Worm (Caenorhabditis elegans): ENCODE results near the gene M01B2.8.
"Not testable (repeated sequence)": the region's sequence is repeated elsewhere in the genome, so short reads cannot be mapped to it uniquely, and the experiment has no call there.

M01B2.8 gene

DNA sequence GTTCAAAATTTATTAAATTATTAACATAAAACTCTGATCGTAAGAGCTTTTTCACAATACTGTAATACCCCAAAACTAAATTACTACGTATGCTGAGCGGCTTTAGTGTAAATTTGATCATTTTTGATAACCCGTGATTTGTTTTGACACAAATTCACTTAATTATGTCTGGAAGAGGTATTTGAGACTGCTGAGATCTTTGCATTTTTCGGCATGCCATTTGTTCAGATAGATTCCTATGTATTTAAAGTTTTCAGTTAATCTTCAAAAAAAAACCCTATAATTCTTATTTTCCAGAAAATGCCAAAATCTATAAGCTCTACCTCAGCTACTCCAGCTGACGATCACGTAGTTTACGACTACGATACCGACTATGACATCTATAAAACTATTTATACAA lies 29.8 kb upstream of the M01B2.8 start, which contains the start of gene srw-15:
Gene srw-15 (plus strand): TSS at position 301 of the 400 bp plus-strand sequence.
- TF ChIP-seq F13C5.2 (tag; optimal IDR thresholded peaks at IDR 0.05) (no peak), ceh-13 (GFP tag; optimal IDR thresholded peaks at IDR 0.05) (no peak), tra-4 (tag; optimal IDR thresholded peaks at IDR 0.05) (no peak), ceh-36 (tag; optimal IDR thresholded peaks at IDR 0.05) (no peak), ets-7 (tag; optimal IDR thresholded peaks at IDR 0.05) (no peak), pes-1 (GFP tag; IDR thresholded peaks at IDR 0.05) (no peak), hmg-4 (GFP tag; optimal IDR thresholded peaks at IDR 0.05) (no peak), aly-1 (tag; optimal IDR thresholded peaks at IDR 0.05) (no peak), tbx-37 (GFP tag; conservative IDR thresholded peaks at IDR 0.05) (no peak), tbx-11 (GFP tag; IDR thresholded peaks at IDR 0.05) (no peak), hmbx-1 (tag; optimal IDR thresholded peaks at IDR 0.05) (no peak), hnd-1 (tag; optimal IDR thresholded peaks at IDR 0.05) (no peak), flt-1 (GFP tag; IDR thresholded peaks at IDR 0.05) (no peak), sea-1 (GFP tag; conservative IDR thresholded peaks at IDR 0.05) (no peak), B0310.2 (tag; optimal IDR thresholded peaks at IDR 0.05) (no peak)

DNA sequence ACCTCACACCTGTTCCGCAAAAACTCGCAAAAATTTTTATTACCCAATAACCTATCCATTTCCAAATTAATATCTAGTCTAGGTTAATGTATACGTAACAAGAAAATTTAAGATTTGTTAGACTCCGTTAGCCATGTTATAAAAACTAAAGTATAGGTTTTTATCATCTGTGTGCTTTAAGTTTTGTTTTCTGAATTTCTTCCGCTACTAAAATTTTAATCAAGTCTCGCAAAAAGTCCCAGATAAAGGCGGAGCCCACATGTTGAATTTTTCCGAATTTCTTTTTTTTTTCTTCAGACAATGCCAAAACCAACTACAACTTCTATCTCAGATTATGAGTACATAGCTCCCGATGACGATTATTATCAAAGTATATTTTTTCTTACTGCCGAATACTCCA lies 27.8 kb upstream of the M01B2.8 start, which contains the start of gene srw-13:
Gene srw-13 (plus strand): TSS at position 301 of the 400 bp plus-strand sequence.
- no peak for TF ChIP-seq hmbx-1 (tag; optimal IDR thresholded peaks at IDR 0.05)
- TF ChIP-seq tbx-11 (GFP tag; IDR thresholded peaks at IDR 0.05): no peak
- TF ChIP-seq ceh-36 (tag; optimal IDR thresholded peaks at IDR 0.05): no peak
- TF ChIP-seq pes-1 (GFP tag; IDR thresholded peaks at IDR 0.05): no peak
- TF ChIP-seq hmg-4 (GFP tag; optimal IDR thresholded peaks at IDR 0.05): no peak
- TF ChIP-seq hnd-1 (tag; optimal IDR thresholded peaks at IDR 0.05): no peak
- TF ChIP-seq F13C5.2 (tag; optimal IDR thresholded peaks at IDR 0.05): no peak
- no peak for TF ChIP-seq flt-1 (GFP tag; IDR thresholded peaks at IDR 0.05)
- TF ChIP-seq scrt-1 (GFP tag; IDR thresholded peaks at IDR 0.05): no peak
- no peak for TF ChIP-seq tra-4 (tag; optimal IDR thresholded peaks at IDR 0.05)
- TF ChIP-seq sea-1 (GFP tag; conservative IDR thresholded peaks at IDR 0.05): no peak
- TF ChIP-seq ets-7 (tag; optimal IDR thresholded peaks at IDR 0.05): no peak
- no peak for TF ChIP-seq B0310.2 (tag; optimal IDR thresholded peaks at IDR 0.05)

DNA sequence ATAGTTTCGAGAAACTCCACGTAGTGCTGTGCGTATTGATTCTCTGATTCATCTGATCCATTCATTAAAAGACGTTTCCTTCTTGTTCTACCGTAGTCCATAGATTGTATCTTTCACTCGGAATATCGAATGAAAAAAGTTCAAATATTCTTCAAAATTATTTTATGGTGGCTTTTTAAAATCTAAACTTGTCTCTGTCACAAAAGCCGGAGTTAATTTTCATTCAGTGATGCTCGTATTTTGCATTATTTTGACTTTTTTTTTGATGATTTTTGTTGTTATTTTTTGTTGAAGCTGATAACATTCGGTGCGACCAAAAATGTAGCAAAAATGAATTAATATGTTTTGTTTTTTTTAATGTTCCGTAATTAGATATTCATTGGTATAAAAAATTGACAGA lies 24.3 kb upstream of the M01B2.8 start, which contains the start of gene nhr-164:
Gene nhr-164 (minus strand): TSS at position 101 of the 400 bp plus-strand sequence.
- TF ChIP-seq B0310.2 (tag; optimal IDR thresholded peaks at IDR 0.05) (no peak), scrt-1 (GFP tag; IDR thresholded peaks at IDR 0.05) (no peak), hnd-1 (tag; optimal IDR thresholded peaks at IDR 0.05) (no peak), hmbx-1 (tag; optimal IDR thresholded peaks at IDR 0.05) (no peak), F13C5.2 (tag; optimal IDR thresholded peaks at IDR 0.05) (no peak), tbx-11 (GFP tag; IDR thresholded peaks at IDR 0.05) (no peak), ets-7 (tag; optimal IDR thresholded peaks at IDR 0.05) (no peak), ama-1 (optimal IDR thresholded peaks at IDR 0.05) (no peak), pes-1 (GFP tag; IDR thresholded peaks at IDR 0.05) (no peak), sea-1 (GFP tag; conservative IDR thresholded peaks at IDR 0.05) (no peak), ceh-36 (tag; optimal IDR thresholded peaks at IDR 0.05) (no peak)

DNA sequence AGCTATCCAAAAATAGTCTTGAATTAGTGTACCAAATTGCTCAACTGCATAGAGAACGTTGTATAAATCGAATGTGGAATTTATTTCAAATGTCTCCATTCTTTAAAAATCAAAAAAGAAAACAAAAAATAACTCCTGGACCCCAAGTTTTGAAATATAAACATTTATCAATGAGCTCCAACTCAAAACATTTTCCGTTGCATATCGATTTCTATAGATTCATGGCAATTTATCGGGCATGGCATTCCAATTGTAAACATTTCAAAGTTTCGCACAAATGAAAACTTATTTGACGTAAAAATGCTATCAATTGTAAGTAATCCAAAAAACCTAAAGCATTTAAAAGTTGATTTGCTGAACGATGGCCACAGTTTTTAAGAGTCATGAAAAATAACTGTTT lies 21.5 kb upstream of the M01B2.8 start, which contains the start of gene srw-12:
Gene srw-12 (minus strand): TSS at position 101 of the 400 bp plus-strand sequence.
- no peak for TF ChIP-seq ceh-13 (GFP tag; optimal IDR thresholded peaks at IDR 0.05)
- TF ChIP-seq tbx-37 (GFP tag; conservative IDR thresholded peaks at IDR 0.05): no peak
- no peak for TF ChIP-seq ceh-36 (tag; optimal IDR thresholded peaks at IDR 0.05)
- TF ChIP-seq sea-1 (GFP tag; conservative IDR thresholded peaks at IDR 0.05): no peak
- no peak for TF ChIP-seq hmbx-1 (tag; optimal IDR thresholded peaks at IDR 0.05)

DNA sequence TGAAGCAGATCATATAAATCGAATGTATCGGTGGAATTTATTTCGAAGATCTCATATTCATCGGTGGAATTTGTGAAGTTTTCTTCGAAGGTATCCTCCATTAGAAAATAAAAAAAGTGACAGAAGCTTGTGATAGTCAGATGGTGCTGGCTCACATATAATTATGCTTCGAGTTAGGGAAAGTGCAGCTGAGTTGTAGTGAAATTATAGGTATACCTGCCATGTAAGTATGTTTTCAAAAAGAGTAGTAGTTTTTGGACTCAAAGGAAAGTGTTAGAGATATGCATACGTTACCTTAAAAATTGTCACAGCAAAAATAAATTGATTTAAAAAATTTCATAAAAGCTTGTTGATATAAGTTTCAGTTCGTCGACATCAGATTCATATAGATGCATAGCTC lies 19.8 kb upstream of the M01B2.8 start, which contains the start of gene srw-11:
Gene srw-11 (minus strand): TSS at position 101 of the 400 bp plus-strand sequence.
- TF ChIP-seq ceh-13 (GFP tag; optimal IDR thresholded peaks at IDR 0.05): no peak
- TF ChIP-seq pes-1 (GFP tag; IDR thresholded peaks at IDR 0.05): no peak
- no peak for TF ChIP-seq hmg-4 (GFP tag; optimal IDR thresholded peaks at IDR 0.05)
- TF ChIP-seq ceh-36 (tag; optimal IDR thresholded peaks at IDR 0.05): no peak
- TF ChIP-seq hmbx-1 (tag; optimal IDR thresholded peaks at IDR 0.05): no peak

DNA sequence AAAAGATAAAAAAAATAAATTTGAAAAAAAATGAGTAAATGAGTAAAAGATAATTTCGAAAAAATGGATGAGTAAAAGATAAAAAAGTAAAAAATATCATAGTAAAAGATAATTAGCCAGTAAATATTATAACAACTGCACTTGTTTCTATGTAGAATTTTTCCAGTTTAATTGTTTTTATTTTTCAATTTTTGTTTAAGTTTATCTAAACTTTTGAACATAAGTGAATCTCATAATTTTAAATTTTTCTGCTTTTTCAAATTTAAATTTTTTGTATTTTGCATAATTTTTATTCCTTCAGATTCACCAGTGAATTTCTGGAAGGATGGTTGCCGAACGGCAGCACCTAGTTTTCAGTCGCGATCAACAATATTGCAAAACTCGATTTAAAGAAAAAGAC lies 18.7 kb upstream of the M01B2.8 start, which contains the start of gene chil-12:
Gene chil-12 (plus strand): TSS at position 301 of the 400 bp plus-strand sequence.
- no peak for TF ChIP-seq tra-4 (tag; optimal IDR thresholded peaks at IDR 0.05)
- TF ChIP-seq ceh-36 (tag; optimal IDR thresholded peaks at IDR 0.05): no peak
- TF ChIP-seq ama-1 (optimal IDR thresholded peaks at IDR 0.05): no peak
- no peak for TF ChIP-seq ceh-13 (GFP tag; optimal IDR thresholded peaks at IDR 0.05)
- TF ChIP-seq flt-1 (GFP tag; IDR thresholded peaks at IDR 0.05): no peak

DNA sequence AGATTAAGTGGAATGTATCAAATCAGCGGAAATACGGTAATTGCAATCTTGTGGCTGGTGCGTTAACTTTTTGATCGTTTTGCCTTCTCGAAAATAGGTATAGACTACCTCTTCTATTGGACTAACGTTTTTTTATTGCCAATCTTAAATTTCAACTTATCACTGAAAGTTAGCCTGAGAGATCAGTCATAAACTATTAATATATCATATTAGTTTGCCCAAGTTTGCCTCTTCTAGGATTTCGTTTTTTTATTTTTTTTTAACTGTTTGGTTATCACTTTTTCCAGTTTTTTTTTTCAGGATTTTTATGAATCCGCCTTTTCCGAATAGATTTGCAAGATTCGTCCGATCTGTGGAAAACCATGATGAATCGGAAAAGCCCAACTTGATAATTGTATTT lies 15.5 kb upstream of the M01B2.8 start, which contains the start of gene kin-30:
Gene kin-30 (plus strand): TSS at position 301 of the 400 bp plus-strand sequence.
- TF ChIP-seq ceh-36 (tag; optimal IDR thresholded peaks at IDR 0.05): no peak
- TF ChIP-seq pes-1 (GFP tag; IDR thresholded peaks at IDR 0.05): no peak
- TF ChIP-seq aly-1 (tag; optimal IDR thresholded peaks at IDR 0.05): no peak
- TF ChIP-seq scrt-1 (GFP tag; IDR thresholded peaks at IDR 0.05): no peak
- TF ChIP-seq sea-1 (GFP tag; conservative IDR thresholded peaks at IDR 0.05): no peak
- no peak for TF ChIP-seq ets-7 (tag; optimal IDR thresholded peaks at IDR 0.05)
- no peak for TF ChIP-seq tra-4 (tag; optimal IDR thresholded peaks at IDR 0.05)
- no peak for TF ChIP-seq hnd-1 (tag; optimal IDR thresholded peaks at IDR 0.05)
- no peak for TF ChIP-seq ceh-13 (GFP tag; optimal IDR thresholded peaks at IDR 0.05)
- no peak for TF ChIP-seq tbx-11 (GFP tag; IDR thresholded peaks at IDR 0.05)
- TF ChIP-seq ama-1 (optimal IDR thresholded peaks at IDR 0.05): no peak
- TF ChIP-seq tbx-37 (GFP tag; conservative IDR thresholded peaks at IDR 0.05): no peak
- no peak for TF ChIP-seq flt-1 (GFP tag; IDR thresholded peaks at IDR 0.05)

DNA sequence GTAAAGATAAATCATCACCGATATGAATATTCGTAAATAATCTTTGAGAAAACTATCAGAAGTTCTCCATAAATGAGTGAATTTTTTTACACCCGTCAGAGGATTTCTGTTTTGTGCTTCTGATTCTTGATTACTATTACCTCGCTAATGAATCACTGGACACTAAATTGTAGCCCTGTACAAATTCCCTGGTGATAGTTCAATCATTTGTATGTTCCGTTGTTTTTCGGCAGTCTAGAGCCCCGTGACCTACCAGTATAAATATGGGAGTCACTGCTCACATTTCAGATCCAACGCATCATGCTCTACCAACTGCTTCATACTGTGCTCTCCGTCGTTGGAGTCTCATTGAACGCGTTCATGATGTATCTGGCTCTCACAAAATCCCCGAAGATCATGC lies 9.7 kb upstream of the M01B2.8 start, which contains the start of gene srd-28:
Gene srd-28 (plus strand): TSS at position 301 of the 400 bp plus-strand sequence.
- not testable (repeated sequence) for TF ChIP-seq flt-1 (GFP tag; IDR thresholded peaks at IDR 0.05); B0310.2 (tag; optimal IDR thresholded peaks at IDR 0.05); scrt-1 (GFP tag; IDR thresholded peaks at IDR 0.05)

All from whole organism, early embryonic.